Worm (Caenorhabditis elegans) whole organism, L2 larva: ENCODE results near the gene clec-222.

Experiments used
- C34F6.9 ChIP-seq: fragments of 150-350 bp; optimal IDR thresholded peaks from 2 replicates; lab custom pipeline; 2014; ENCODE audit warnings: missing biosample characterization, missing genetic modification characterization
- F13H6.1 ChIP-seq: sonication (generic microtip); optimal IDR thresholded peaks from 2 replicates; lab custom pipeline; 2016; ENCODE audit warnings: missing genetic modification characterization, missing compliant biosample characterization
- R02D3.7 ChIP-seq: fragments of 150-350 bp; optimal IDR thresholded peaks from 2 replicates; lab custom pipeline; 2014; ENCODE audit warnings: missing biosample characterization, missing genetic modification characterization
- Y55F3AM.14 ChIP-seq: fragments of 200-800 bp; sonication (Bioruptor generic); optimal IDR thresholded peaks from 2 replicates; lab custom pipeline; 2018; ENCODE audit warnings: mild to moderate bottlenecking, missing genetic modification characterization, missing compliant biosample characterization
- ZK546.5 ChIP-seq: sonication (generic microtip); optimal IDR thresholded peaks from 2 replicates; lab custom pipeline; 2017; ENCODE audit warnings: missing biosample characterization, missing genetic modification characterization
- alr-1 ChIP-seq: fragments of 150-350 bp; optimal IDR thresholded peaks from 2 replicates; lab custom pipeline; 2014; ENCODE audit warnings: missing biosample characterization, missing genetic modification characterization
- aly-2 ChIP-seq: fragments of 150-350 bp; optimal IDR thresholded peaks from 2 replicates; lab custom pipeline; 2014; ENCODE audit warnings: missing biosample characterization, missing genetic modification characterization
- ama-1 ChIP-seq: fragments of 150-350 bp; optimal IDR thresholded peaks from 2 replicates; lab custom pipeline; 2018; ENCODE audit warnings: inconsistent platforms
- blmp-1 ChIP-seq: sonication (generic microtip); optimal IDR thresholded peaks from 2 replicates; lab custom pipeline; 2017; ENCODE audit warnings: missing genetic modification characterization, mild to moderate bottlenecking, missing compliant biosample characterization, antibody characterized with exemption, moderate library complexity; ENCODE audit not compliant: insufficient read depth
- ceh-16 ChIP-seq: fragments of 150-350 bp; optimal IDR thresholded peaks from 2 replicates; lab custom pipeline; 2014; ENCODE audit warnings: missing biosample characterization, missing genetic modification characterization
- ceh-82 ChIP-seq: fragments of 150-350 bp; optimal IDR thresholded peaks from 2 replicates; lab custom pipeline; 2014; ENCODE audit warnings: missing biosample characterization, missing genetic modification characterization
- crh-2 ChIP-seq: sonication (generic microtip); optimal IDR thresholded peaks from 2 replicates; lab custom pipeline; 2017; ENCODE audit warnings: missing biosample characterization, missing genetic modification characterization
- dmd-4 ChIP-seq: sonication (generic microtip); optimal IDR thresholded peaks from 2 replicates; lab custom pipeline; 2017; ENCODE audit warnings: missing biosample characterization, missing genetic modification characterization
- egl-27 ChIP-seq: sonication (generic microtip); optimal IDR thresholded peaks from 3 replicates; lab custom pipeline; 2017; ENCODE audit warnings: missing biosample characterization, missing genetic modification reagents, missing genetic modification characterization
- elt-3 ChIP-seq: sonication (generic microtip); optimal IDR thresholded peaks from 2 replicates; lab custom pipeline; 2017; ENCODE audit warnings: missing biosample characterization, missing genetic modification characterization
- gmeb-1 ChIP-seq: fragments of 150-350 bp; optimal IDR thresholded peaks from 2 replicates; lab custom pipeline; 2014; ENCODE audit warnings: missing biosample characterization, missing genetic modification characterization
- lin-11 ChIP-seq: fragments of 150-350 bp; sonication (generic microtip); optimal IDR thresholded peaks from 2 replicates; lab custom pipeline; 2014; ENCODE audit warnings: missing biosample characterization, missing genetic modification characterization, inconsistent platforms, mixed read lengths
- lin-13 ChIP-seq: fragments of 150-350 bp; optimal IDR thresholded peaks from 2 replicates; lab custom pipeline; 2014; ENCODE audit warnings: missing biosample characterization, missing genetic modification reagents, missing genetic modification characterization
- lin-39 ChIP-seq: fragments of 150-350 bp; optimal IDR thresholded peaks from 2 replicates; lab custom pipeline; 2014; ENCODE audit warnings: missing biosample characterization, missing genetic modification reagents, missing genetic modification characterization
- lsy-2 ChIP-seq, 2 experiments: fragments of 150-350 bp in 1 of 2; sonication (generic microtip) in 1 of 2; optimal IDR thresholded peaks; 2 replicates each; lab custom pipeline; 2014 to 2017; ENCODE audit warnings: missing biosample characterization in 2 of 2, missing genetic modification characterization in 2 of 2
- mab-5 ChIP-seq: fragments of 150-350 bp; optimal IDR thresholded peaks from 2 replicates; lab custom pipeline; 2014; ENCODE audit warnings: missing biosample characterization, missing genetic modification characterization
- mbf-1 ChIP-seq: sonication (generic microtip); optimal IDR thresholded peaks from 2 replicates; lab custom pipeline; 2017; ENCODE audit warnings: missing biosample characterization, missing genetic modification characterization
- nhr-10 ChIP-seq: sonication (generic microtip); optimal IDR thresholded peaks from 2 replicates; lab custom pipeline; 2017; ENCODE audit warnings: missing biosample characterization, missing genetic modification characterization
- nhr-129 ChIP-seq: fragments of 150-350 bp; optimal IDR thresholded peaks from 2 replicates; lab custom pipeline; 2014; ENCODE audit warnings: missing biosample characterization, missing genetic modification characterization
- nhr-21 ChIP-seq: fragments of 150-350 bp; optimal IDR thresholded peaks from 2 replicates; lab custom pipeline; 2014; ENCODE audit warnings: missing biosample characterization, missing genetic modification characterization
- nhr-23 ChIP-seq: fragments of 150-350 bp; optimal IDR thresholded peaks from 2 replicates; lab custom pipeline; 2014; ENCODE audit warnings: missing biosample characterization, missing genetic modification reagents, missing genetic modification characterization
- nhr-237 ChIP-seq: fragments of 150-350 bp; optimal IDR thresholded peaks from 2 replicates; lab custom pipeline; 2014; ENCODE audit warnings: missing biosample characterization, missing genetic modification characterization
- nhr-25 ChIP-seq: fragments of 150-350 bp; sonication (generic microtip); optimal IDR thresholded peaks from 3 replicates; lab custom pipeline; 2014; ENCODE audit warnings: missing biosample characterization, missing genetic modification characterization
- nhr-6 ChIP-seq: fragments of 150-350 bp; optimal IDR thresholded peaks from 2 replicates; lab custom pipeline; 2014; ENCODE audit warnings: missing biosample characterization, missing genetic modification characterization
- nhr-77 ChIP-seq: fragments of 150-350 bp; optimal IDR thresholded peaks from 2 replicates; lab custom pipeline; 2014; ENCODE audit warnings: missing biosample characterization, missing genetic modification characterization
- peb-1 ChIP-seq: fragments of 150-350 bp; optimal IDR thresholded peaks from 2 replicates; lab custom pipeline; 2014; ENCODE audit warnings: missing biosample characterization, missing genetic modification characterization
- sem-4 ChIP-seq: fragments of 150-350 bp; optimal IDR thresholded peaks from 2 replicates; lab custom pipeline; 2014; ENCODE audit warnings: missing biosample characterization, missing genetic modification reagents, missing genetic modification characterization
- skn-1 ChIP-seq: sonication (generic microtip); optimal IDR thresholded peaks from 2 replicates; lab custom pipeline; 2017; ENCODE audit warnings: missing biosample characterization, missing genetic modification characterization
- sma-3 ChIP-seq: sonication (generic microtip); optimal IDR thresholded peaks from 2 replicates; lab custom pipeline; 2016; ENCODE audit warnings: missing genetic modification reagents, missing genetic modification characterization, missing compliant biosample characterization
- sma-9 ChIP-seq, 2 experiments: fragments of 150-350 bp in 1 of 2; sonication (generic microtip) in 1 of 2; optimal IDR thresholded peaks; 2 replicates each; lab custom pipeline; 2014 to 2016; ENCODE audit warnings: missing genetic modification characterization in 2 of 2, mild to moderate bottlenecking in 1 of 2, missing biosample characterization in 1 of 2, missing compliant biosample characterization in 1 of 2, missing genetic modification reagents in 1 of 2, moderate library complexity in 1 of 2
- snpc-4 ChIP-seq: fragments of 150-350 bp; optimal IDR thresholded peaks from 2 replicates; lab custom pipeline; 2014; ENCODE audit warnings: missing biosample characterization, missing genetic modification characterization
- unc-55 ChIP-seq: fragments of 150-350 bp; sonication (generic microtip); optimal IDR thresholded peaks from 3 replicates; lab custom pipeline; 2014; ENCODE audit warnings: missing biosample characterization, missing genetic modification reagents, missing genetic modification characterization
- unc-62 ChIP-seq: fragments of 150-350 bp; optimal IDR thresholded peaks from 2 replicates; lab custom pipeline; 2014; ENCODE audit warnings: missing biosample characterization, missing genetic modification reagents, missing genetic modification characterization
- zag-1 ChIP-seq: fragments of 150-350 bp; optimal IDR thresholded peaks from 2 replicates; lab custom pipeline; 2014; ENCODE audit warnings: missing biosample characterization, missing genetic modification characterization
- ztf-1 ChIP-seq: fragments of 200-800 bp; sonication (Bioruptor generic); conservative IDR thresholded peaks from 2 replicates; pipeline ENCODE4 v1.3.6; 2022; ENCODE audit warnings: missing genetic modification characterization, missing compliant biosample characterization
- ztf-11 ChIP-seq: sonication (generic microtip); optimal IDR thresholded peaks from 2 replicates; lab custom pipeline; 2017; ENCODE audit warnings: missing biosample characterization, missing genetic modification characterization
- ztf-4 ChIP-seq: fragments of 150-350 bp; optimal IDR thresholded peaks from 2 replicates; lab custom pipeline; 2014; ENCODE audit warnings: missing biosample characterization, missing genetic modification characterization

clec-222 gene

ce11 chrV:11271051-11271450 lies at the start of gene clec-222:
Gene clec-222 (plus strand): TSS chrV:11271351.
- TF ChIP-seq mbf-1 (tag; lab: Kevin White, UChicago), result no peak
- no peak for TF ChIP-seq dmd-4
- TF ChIP-seq ama-1 (lab: Kevin White, UChicago), result no peak
- TF ChIP-seq lin-13 (GFP tag; lab: Kevin White, UChicago), result no peak
- TF ChIP-seq ztf-11 (tag; lab: Kevin White, UChicago), result no peak
- no peak for TF ChIP-seq nhr-23 (tag; lab: Kevin White, UChicago)
- TF ChIP-seq sem-4 (tag; lab: Kevin White, UChicago), result no peak

ce11 chrV:11223698-11224097 lies 47.5 kb upstream of the clec-222 start:
- no peak for TF ChIP-seq peb-1 (tag; lab: Kevin White, UChicago)
- TF ChIP-seq dmd-4, result no peak
- no peak for TF ChIP-seq lin-13 (GFP tag; lab: Kevin White, UChicago)
- TF ChIP-seq R02D3.7 (tag; lab: Kevin White, UChicago), result no peak
- no peak for TF ChIP-seq nhr-77 (tag; lab: Kevin White, UChicago)
- TF ChIP-seq sem-4 (tag; lab: Kevin White, UChicago), result no peak
- TF ChIP-seq ceh-82, result no peak
- TF ChIP-seq ama-1 (lab: Kevin White, UChicago), result no peak
- TF ChIP-seq ztf-1 (GFP tag; lab: Robert Waterston, UW), result no peak
- TF ChIP-seq lsy-2 (tag; optimal IDR thresholded peaks at IDR 0.05; lab: Kevin White, UChicago), result no peak
- no peak for TF ChIP-seq C34F6.9 (tag; lab: Kevin White, UChicago)
- TF ChIP-seq sma-9 (GFP tag; optimal IDR thresholded peaks at IDR 0.05; lab: Kevin White, UChicago), result no peak
- TF ChIP-seq sma-9 (tag; optimal IDR thresholded peaks at IDR 0.05; lab: Kevin White, UChicago), result no peak
- no peak for TF ChIP-seq mbf-1 (tag; lab: Kevin White, UChicago)
- no peak for TF ChIP-seq nhr-6 (tag; lab: Kevin White, UChicago)
- no peak for TF ChIP-seq crh-2
- TF ChIP-seq nhr-10, result no peak
- no peak for TF ChIP-seq alr-1

- TF ChIP-seq ztf-4 (tag; lab: Kevin White, UChicago) (peak; percentile 25), R02D3.7 (tag; lab: Kevin White, UChicago) (no peak), crh-2 (peak; percentile 31), ama-1 (lab: Kevin White, UChicago) (peak; percentile 65), lsy-2 (tag; optimal IDR thresholded peaks at IDR 0.05; lab: Kevin White, UChicago) (peak in 1 of 2 experiments; percentile 44), nhr-25 (tag; lab: Kevin White, UChicago) (peak; percentile 33), sem-4 (tag; lab: Kevin White, UChicago) (no peak), blmp-1 (peak; percentile 13), sma-3 (GFP tag; lab: Kevin White, UChicago) (peak; percentile 4), ZK546.5 (tag; lab: Kevin White, UChicago) (no peak), lin-13 (GFP tag; lab: Kevin White, UChicago) (peak; percentile 8), nhr-77 (tag; lab: Kevin White, UChicago) (no peak), aly-2 (no peak)
- TF ChIP-seq, all 48 proteins: peak for 8
Observed at ce11 chrV:11225981-11226380, 45.2 kb upstream of the clec-222 start, which contains the start of gene bgal-1. Gene bgal-1 (minus strand): TSS chrV:11226018.

- peak; percentile 78 for TF ChIP-seq ceh-82
- TF ChIP-seq unc-55, result peak; percentile 91
- TF ChIP-seq ceh-16 (tag; lab: Kevin White, UChicago), result no peak
- TF ChIP-seq zag-1 (tag; lab: Kevin White, UChicago), result peak; percentile 57
- TF ChIP-seq unc-62 (GFP tag; lab: Kevin White, UChicago), result no peak
- TF ChIP-seq Y55F3AM.14 (GFP tag; lab: Kevin White, UChicago), result peak; percentile 29
- TF ChIP-seq gmeb-1 (tag; lab: Kevin White, UChicago), result peak; percentile 78
- TF ChIP-seq egl-27, result peak; percentile 45
- no peak for TF ChIP-seq nhr-23 (tag; lab: Kevin White, UChicago)
- peak; percentile 87 for TF ChIP-seq sma-9 (GFP tag; optimal IDR thresholded peaks at IDR 0.05; lab: Kevin White, UChicago)
- no peak for TF ChIP-seq sma-9 (tag; optimal IDR thresholded peaks at IDR 0.05; lab: Kevin White, UChicago)
- peak; percentile 86 for TF ChIP-seq sma-3 (GFP tag; lab: Kevin White, UChicago)
- peak; percentile 71 for TF ChIP-seq mab-5
- TF ChIP-seq lsy-2 (tag; optimal IDR thresholded peaks at IDR 0.05; lab: Kevin White, UChicago), result peak; percentile 67 to 92
- TF ChIP-seq ZK546.5 (tag; lab: Kevin White, UChicago), result no peak
- TF ChIP-seq ztf-1 (GFP tag; lab: Robert Waterston, UW), result no peak
- peak; percentile 81 for TF ChIP-seq nhr-129
- no peak for TF ChIP-seq mbf-1 (tag; lab: Kevin White, UChicago)
- peak; percentile 82 for TF ChIP-seq nhr-25 (tag; lab: Kevin White, UChicago)
- peak; percentile 40 for TF ChIP-seq nhr-6 (tag; lab: Kevin White, UChicago)
- TF ChIP-seq nhr-237 (tag; lab: Kevin White, UChicago), result no peak
- peak; percentile 91 for TF ChIP-seq lin-11 (tag; lab: Kevin White, UChicago)
- no peak for TF ChIP-seq nhr-77 (tag; lab: Kevin White, UChicago)
- TF ChIP-seq R02D3.7 (tag; lab: Kevin White, UChicago), result no peak
- peak; percentile 71 for TF ChIP-seq snpc-4 (tag; lab: Kevin White, UChicago)
- TF ChIP-seq elt-3 (tag; lab: Kevin White, UChicago), result no peak
- peak; percentile 83 for TF ChIP-seq sem-4 (tag; lab: Kevin White, UChicago)
- no peak for TF ChIP-seq dmd-4
- no peak for TF ChIP-seq lin-39 (tag; lab: Kevin White, UChicago)
- TF ChIP-seq nhr-21, result peak; percentile 85
- peak; percentile 77 for TF ChIP-seq blmp-1
- TF ChIP-seq lin-13 (GFP tag; lab: Kevin White, UChicago), result peak; percentile 83
- peak; percentile 89 for TF ChIP-seq crh-2
- peak; percentile 37 for TF ChIP-seq ama-1 (lab: Kevin White, UChicago)
- peak; percentile 84 for TF ChIP-seq F13H6.1
- TF ChIP-seq skn-1, result no peak
Observed at ce11 chrV:11228653-11229173, 42.4 kb upstream of the clec-222 start, which contains the start of gene pqn-70. Gene pqn-70 (minus strand): TSS chrV:11228703.
